Fruit fly (Drosophila melanogaster): ENCODE measurements around the gene CG13605.

CG13605 gene

DNA sequence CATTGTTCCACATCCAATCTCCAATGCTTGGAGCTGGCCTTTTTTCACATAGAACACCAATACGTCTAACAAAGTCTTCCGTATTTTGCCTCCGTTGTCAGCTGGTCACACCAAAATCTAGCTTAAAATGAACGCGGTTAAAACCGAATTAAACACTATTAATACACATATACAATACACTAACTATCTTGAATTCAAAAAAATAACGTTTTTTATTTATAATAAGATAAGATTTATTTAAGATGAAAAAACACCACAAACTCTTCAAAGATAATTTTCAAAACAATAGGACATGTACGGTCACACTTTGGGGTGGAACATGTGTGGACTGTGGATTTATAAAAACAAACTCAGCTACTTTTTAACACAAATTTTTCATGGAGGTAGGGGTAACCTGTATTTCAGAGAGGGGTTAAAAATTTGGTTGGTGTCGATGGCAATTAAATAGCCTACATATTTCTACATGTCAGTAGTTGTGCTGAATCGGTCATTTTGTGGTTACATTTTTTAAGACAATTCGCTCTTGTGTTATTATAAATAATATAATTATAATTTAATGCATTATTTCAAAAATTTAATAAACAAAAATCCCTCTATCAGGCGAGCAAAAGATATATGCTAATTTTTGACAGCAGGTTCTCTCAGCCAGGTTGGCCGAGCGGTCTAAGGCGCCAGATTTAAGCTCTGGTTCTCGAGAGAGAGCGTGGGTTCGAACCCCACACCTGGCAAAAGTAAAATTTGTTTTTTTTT, at the start of gene CG13605:
Gene CG13605, minus strand, starts transcription at position 70 of the 750 bp plus-strand sequence.
- no peak for TF ChIP-seq psq (optimal IDR thresholded peaks at IDR 0.05)
- no peak for TF ChIP-seq Myc (optimal IDR thresholded peaks at IDR 0.05)
- no peak for TF ChIP-seq h (optimal IDR thresholded peaks at IDR 0.05)
- no peak for TF ChIP-seq ttk (optimal IDR thresholded peaks at IDR 0.05)
- TF ChIP-seq insv (optimal IDR thresholded peaks at IDR 0.05): no peak
- no peak for TF ChIP-seq Sin3A (optimal IDR thresholded peaks at IDR 0.05)

- TF ChIP-seq insv (optimal IDR thresholded peaks at IDR 0.05): no peak
- no peak for TF ChIP-seq ttk (optimal IDR thresholded peaks at IDR 0.05)
These were observed 49.1 kb upstream of the CG13605 start, which contains the start of the genes Myo95E and TBC1d7 for dm6 chr3R:24161173-24161811. Gene Myo95E (minus strand): TSS chr3R:24161498. Gene TBC1d7 (plus strand): TSS chr3R:24161727.

DNA sequence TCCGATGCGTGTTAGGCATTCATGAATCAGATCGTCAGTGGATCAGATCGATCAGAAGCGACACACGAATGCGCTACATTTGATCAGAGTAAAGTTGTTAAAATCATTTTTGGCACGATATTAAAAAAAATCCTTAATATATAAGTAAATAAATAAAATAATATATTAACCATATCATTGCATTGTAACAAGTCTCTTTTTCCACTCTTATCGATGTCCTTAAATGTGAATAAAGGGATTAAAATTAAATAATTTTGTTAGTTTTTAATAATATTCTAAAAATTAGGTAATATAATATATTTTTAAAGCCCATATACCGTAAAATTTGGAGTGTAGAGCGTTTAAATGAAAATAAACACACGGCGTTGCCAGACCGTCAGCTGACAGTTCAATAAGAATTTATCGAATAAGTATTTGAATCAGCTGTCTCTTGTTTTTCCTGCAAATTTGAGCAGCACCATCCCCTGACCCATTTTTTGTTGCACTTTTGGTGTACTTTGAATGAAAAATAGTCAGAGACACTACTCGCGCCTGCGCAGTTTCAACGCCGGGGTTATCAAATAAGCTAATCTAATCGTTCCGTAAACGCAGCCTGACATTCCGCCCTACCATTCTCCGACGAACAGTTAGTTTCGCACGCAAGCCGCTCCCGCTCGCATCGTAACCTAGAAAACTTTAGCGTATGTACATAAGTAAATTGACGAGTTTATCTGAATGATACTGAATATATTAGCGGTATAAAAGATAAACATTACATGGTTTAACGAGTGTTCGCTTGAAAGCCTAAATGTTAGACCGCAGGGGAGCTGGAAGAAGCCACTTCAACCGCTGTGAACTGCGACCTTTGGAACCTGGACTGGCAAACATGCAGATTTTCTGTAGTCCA, 40.0 kb upstream of the CG13605 start, which contains the start of the genes p38a and CG6178:
Gene p38a, minus strand, starts transcription at position 398 of the 886 bp plus-strand sequence.
Gene CG6178, plus strand, starts transcription at position 424 of the 886 bp plus-strand sequence.
- TF ChIP-seq insv (optimal IDR thresholded peaks at IDR 0.05) (no peak), h (optimal IDR thresholded peaks at IDR 0.05) (no peak), ttk (optimal IDR thresholded peaks at IDR 0.05) (no peak)

DNA sequence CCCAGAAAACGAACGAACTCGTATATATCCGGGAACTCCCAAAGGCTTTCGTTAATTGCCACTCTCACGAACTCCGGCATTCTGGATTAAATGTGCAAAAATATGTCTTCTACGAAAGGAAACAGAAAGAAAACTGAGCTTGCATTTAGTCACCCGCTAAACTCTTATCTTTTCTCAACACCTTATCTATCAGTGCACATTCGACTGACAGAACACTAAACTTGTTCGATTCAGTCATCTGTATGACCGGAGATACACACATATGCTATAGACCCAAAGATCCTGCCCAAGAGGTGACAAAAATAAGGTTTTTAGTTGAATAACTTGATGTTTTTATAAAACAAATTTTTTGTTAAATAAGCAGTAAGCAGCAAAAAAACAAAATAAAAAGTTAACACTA, 37.9 kb upstream of the CG13605 start, which contains the start of gene p38c:
Gene p38c, minus strand, starts transcription at position 101 of the 400 bp plus-strand sequence.
- TF ChIP-seq Myc (optimal IDR thresholded peaks at IDR 0.05) (no peak), Sin3A (optimal IDR thresholded peaks at IDR 0.05) (no peak), h (optimal IDR thresholded peaks at IDR 0.05) (no peak), insv (optimal IDR thresholded peaks at IDR 0.05) (no peak), psq (optimal IDR thresholded peaks at IDR 0.05) (no peak), ttk (optimal IDR thresholded peaks at IDR 0.05) (no peak)

DNA sequence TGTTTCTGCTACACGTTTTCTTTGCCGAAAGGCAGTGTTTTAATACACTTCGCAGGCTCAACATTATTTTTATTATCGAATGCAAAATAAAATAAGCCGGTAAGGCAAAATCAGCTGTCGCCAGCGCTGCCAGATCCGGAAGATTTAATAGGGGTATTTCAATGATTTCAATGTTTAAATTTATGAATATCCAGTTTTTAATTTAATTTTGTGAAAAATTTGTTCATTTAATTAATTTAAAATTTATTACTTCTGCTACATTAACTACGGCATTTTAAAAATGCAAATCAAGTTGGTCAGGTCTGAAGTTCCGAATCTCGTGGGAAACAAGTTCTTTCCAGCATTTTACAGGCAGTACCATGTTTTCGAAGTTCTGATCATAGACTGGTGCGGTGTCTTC, 36.6 kb upstream of the CG13605 start, which contains the start of gene Slimp:
Gene Slimp, minus strand, starts transcription at position 130 of the 400 bp plus-strand sequence.
- TF ChIP-seq Myc (optimal IDR thresholded peaks at IDR 0.05) (no peak), Sin3A (optimal IDR thresholded peaks at IDR 0.05) (no peak), insv (optimal IDR thresholded peaks at IDR 0.05) (no peak), ttk (optimal IDR thresholded peaks at IDR 0.05) (no peak), psq (optimal IDR thresholded peaks at IDR 0.05) (no peak), h (optimal IDR thresholded peaks at IDR 0.05) (no peak)

DNA sequence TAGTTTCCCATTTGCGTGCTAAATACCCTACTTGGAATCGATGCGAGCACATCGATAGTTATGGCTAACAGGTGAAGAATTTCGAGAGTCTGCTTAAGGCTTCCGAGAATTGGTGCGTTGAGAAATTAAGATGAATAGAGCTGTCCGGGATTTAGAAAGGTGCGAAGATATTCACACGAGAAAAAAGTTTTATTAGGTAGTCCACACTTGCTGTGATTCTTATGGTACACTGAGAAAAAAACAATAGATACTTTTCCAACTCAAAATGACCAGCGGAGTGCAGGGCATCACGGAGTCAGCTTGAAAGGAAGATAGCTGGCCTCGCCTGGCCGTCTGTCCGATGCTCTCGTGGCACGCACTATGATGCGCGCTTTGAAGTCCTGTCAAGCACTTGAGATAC, 32.4 kb upstream of the CG13605 start:
- TF ChIP-seq h (optimal IDR thresholded peaks at IDR 0.05) (no peak), insv (optimal IDR thresholded peaks at IDR 0.05) (no peak), Myc (optimal IDR thresholded peaks at IDR 0.05) (no peak), Sin3A (optimal IDR thresholded peaks at IDR 0.05) (no peak)

DNA sequence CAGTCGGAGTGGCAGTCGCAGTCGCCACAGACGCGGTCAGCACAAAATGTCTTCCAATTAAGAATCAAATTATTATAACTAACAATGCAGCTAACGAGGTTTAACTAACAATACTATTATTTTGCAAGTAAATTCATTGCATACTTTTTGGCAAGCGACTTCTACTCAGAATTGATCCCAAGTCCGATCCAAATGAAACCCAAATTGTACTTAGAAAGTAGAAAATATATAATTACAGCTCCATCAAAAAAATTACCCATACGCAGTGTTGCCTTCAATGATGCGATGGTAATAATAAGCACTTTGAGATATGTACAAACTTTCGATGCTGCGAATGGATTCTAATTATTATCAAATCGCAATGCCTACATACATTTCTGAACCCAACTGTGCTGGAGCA, 31.6 kb upstream of the CG13605 start:
- no peak for TF ChIP-seq psq (optimal IDR thresholded peaks at IDR 0.05)
- TF ChIP-seq h (optimal IDR thresholded peaks at IDR 0.05): no peak
- TF ChIP-seq Sin3A (optimal IDR thresholded peaks at IDR 0.05): no peak
- no peak for TF ChIP-seq Myc (optimal IDR thresholded peaks at IDR 0.05)
- no peak for TF ChIP-seq ttk (optimal IDR thresholded peaks at IDR 0.05)
- TF ChIP-seq insv (optimal IDR thresholded peaks at IDR 0.05): no peak

DNA sequence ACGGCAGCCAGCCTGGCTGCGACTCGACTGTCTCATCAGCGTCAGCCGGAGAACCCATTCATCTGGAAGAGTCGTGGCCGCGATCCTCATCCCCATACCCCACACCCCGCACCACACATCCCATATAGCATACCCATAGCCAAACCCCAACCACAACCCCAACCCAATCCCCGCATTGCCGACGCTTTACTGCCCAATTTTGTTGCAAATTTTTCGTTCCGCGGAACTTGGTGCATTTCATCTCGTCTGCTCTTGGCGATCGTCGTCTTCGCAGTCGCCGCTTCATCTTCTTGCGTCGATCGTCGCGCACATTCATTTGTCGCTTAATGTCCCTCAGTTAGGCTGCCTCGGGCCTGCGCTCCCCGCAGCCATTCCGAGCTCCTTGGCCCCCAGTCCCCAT, 31.2 kb upstream of the CG13605 start:
- TF ChIP-seq h (optimal IDR thresholded peaks at IDR 0.05): no peak
- no peak for TF ChIP-seq psq (optimal IDR thresholded peaks at IDR 0.05)
- no peak for TF ChIP-seq insv (optimal IDR thresholded peaks at IDR 0.05)
- no peak for TF ChIP-seq Sin3A (optimal IDR thresholded peaks at IDR 0.05)
- no peak for TF ChIP-seq Myc (optimal IDR thresholded peaks at IDR 0.05)
- TF ChIP-seq ttk (optimal IDR thresholded peaks at IDR 0.05): no peak

DNA sequence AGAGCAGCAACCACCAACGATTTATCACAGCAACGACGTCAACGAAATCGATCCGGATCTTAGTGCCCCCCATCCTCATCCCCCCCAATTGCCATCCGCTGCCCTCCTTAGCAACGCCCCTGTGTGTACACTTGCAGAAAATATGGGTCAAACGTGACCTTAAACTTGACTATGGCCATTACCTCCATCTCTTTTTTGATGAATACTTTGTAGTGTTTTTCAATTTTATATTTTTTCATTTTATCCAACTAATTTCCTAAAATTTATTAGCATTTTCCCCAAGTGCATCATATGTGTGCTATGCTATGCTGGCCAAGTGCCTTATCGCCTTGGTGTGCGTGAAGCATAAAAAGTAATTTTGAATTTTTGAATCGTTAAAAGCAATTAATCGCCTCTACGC, 30.8 kb upstream of the CG13605 start:
- TF ChIP-seq ttk (optimal IDR thresholded peaks at IDR 0.05): no peak
- TF ChIP-seq h (optimal IDR thresholded peaks at IDR 0.05): no peak
- TF ChIP-seq Sin3A (optimal IDR thresholded peaks at IDR 0.05): no peak
- TF ChIP-seq psq (optimal IDR thresholded peaks at IDR 0.05): no peak
- no peak for TF ChIP-seq Myc (optimal IDR thresholded peaks at IDR 0.05)
- no peak for TF ChIP-seq insv (optimal IDR thresholded peaks at IDR 0.05)

DNA sequence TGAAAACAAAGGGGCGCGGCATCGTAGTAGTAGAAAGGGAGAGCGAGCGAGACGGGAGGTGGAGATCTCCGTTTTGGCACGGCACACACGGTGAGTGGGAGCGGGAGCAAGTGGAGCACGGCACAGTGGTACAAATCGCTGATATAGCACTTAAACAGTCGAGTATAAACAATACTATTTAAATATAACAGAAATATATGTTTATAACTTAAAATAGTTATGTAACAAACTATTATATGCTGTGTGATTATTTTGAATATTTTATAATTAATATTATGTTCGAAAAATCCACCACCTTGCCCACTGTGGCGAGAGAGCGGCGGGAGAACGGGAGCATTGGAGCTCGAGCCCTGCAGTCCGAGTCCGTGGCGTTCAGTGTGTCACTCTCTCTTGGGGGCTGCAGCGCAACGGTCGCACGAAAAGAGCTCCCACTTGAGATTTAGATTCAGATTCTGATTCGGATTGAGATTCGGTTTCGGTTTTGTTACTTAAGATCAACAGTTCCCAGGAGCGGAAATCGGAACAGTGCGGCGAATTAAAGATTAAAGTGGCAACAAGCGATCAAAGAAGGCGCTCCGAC, 28.9 kb upstream of the CG13605 start, which contains the start of gene Kal1:
Gene Kal1, plus strand, starts transcription at position 383 of the 580 bp plus-strand sequence.
- TF ChIP-seq Sin3A (optimal IDR thresholded peaks at IDR 0.05) (no peak), Myc (optimal IDR thresholded peaks at IDR 0.05) (no peak), ttk (optimal IDR thresholded peaks at IDR 0.05) (no peak), h (optimal IDR thresholded peaks at IDR 0.05) (no peak), psq (optimal IDR thresholded peaks at IDR 0.05) (no peak), insv (optimal IDR thresholded peaks at IDR 0.05) (no peak)

DNA sequence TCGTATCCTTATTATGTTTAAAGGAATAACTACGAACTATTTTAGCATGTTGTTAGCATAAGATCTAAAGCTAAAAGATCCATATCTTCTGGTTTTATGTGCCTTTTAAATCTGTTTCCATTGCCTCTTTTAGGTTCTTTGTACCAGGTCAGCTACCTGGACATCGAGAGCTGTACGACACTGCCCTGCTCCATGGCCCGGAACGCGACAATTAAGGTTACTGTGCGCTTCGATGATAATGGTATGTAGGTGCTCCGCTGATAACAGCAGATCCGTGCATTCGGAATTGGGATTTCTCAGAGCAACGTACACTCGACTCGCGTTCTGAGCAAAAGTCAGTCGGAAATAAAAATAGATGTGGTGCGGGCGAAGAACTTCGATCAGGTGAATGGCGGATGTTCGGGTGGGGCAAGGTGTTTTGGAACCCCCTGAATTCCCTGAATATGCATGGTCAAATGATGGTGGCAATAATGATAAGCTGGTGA, 27.5 kb upstream of the CG13605 start:
- no peak for TF ChIP-seq Myc (optimal IDR thresholded peaks at IDR 0.05)
- TF ChIP-seq h (optimal IDR thresholded peaks at IDR 0.05): no peak
- no peak for TF ChIP-seq Sin3A (optimal IDR thresholded peaks at IDR 0.05)
- TF ChIP-seq psq (optimal IDR thresholded peaks at IDR 0.05): no peak
- TF ChIP-seq insv (optimal IDR thresholded peaks at IDR 0.05): no peak
- TF ChIP-seq ttk (optimal IDR thresholded peaks at IDR 0.05): no peak

Data from Kc167 (cell line).